Fruit fly (Drosophila melanogaster) ovary, adult (tissue): ENCODE measurements around the gene mRpS31.

Experiments used
- CG17801 ChIP-seq: fragments of 200-800 bp; optimal IDR thresholded peaks from 2 replicates; lab custom pipeline; 2019; ENCODE audit warnings: missing biosample characterization, mild to moderate bottlenecking, missing genetic modification characterization, moderate library complexity; ENCODE audit not compliant: partially characterized antibody

The mRpS31 gene

DNA sequence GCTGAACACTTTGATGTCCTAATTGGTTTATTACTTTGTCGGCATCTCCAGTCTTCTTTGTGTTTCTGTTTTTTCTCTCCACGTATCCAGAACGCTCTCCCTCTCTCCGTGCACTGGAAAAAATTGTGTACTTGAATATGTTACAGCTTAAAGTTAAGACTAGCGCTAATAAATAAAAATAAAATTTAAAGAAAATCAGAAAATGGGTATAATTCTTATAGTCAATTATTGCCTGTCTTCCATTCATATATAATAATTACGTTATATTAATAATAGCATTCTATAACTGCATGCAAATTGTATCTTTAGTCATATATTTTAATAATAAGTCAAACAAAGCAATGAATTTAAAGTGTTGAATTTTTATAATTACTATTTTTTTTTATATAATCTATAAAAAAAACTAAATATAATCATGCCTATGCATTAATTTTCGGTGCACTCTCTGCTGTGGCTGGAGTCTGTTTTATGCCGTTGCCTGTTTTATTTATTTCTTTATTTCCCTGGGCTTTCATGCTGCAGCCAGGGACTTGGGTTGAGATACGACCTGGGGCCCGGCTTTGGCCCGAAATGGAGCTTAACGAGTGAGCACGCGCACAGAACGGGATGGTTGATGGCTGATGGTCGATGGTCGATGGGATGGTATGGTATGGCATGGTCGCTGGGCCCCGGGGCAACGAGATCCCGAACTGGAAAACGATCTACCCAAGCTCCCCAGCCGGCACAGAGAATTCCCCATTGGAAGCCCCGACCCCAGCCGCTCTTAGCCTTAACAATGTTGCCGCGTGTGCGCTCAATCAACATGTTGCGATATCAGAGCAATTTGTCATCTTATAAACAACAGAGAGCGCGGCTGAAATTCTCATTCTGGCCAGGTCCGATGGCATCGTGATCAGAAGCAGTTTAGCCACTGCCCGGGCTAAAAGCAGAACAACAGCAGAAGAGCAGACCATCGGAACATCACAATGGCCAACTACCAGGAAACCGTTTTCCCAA is 11.1 kb downstream of the mRpS31 start:
- TF ChIP-seq CG17801 (GFP tag; lab: Kevin White, UChicago): no peak

DNA sequence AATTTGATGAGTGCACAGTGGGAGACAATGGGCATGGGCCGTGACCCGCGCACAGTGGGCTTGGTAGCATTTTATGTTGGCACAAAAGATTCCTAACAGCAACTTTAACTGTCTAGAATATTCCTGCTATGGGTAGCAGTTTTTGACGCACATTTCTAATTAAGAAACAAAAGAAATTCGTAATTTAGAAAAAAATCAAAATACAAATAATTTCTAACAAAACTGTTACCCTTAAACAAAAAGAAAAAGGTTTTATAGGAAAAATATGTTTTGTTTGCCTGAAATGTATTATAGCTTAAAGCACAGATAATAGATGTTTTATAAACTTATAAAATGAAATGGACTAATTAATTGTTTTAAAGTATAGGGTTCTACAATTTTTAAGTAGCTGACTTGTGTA is 11.9 kb downstream of the mRpS31 start:
- TF ChIP-seq CG17801 (GFP tag; lab: Kevin White, UChicago): no peak

DNA sequence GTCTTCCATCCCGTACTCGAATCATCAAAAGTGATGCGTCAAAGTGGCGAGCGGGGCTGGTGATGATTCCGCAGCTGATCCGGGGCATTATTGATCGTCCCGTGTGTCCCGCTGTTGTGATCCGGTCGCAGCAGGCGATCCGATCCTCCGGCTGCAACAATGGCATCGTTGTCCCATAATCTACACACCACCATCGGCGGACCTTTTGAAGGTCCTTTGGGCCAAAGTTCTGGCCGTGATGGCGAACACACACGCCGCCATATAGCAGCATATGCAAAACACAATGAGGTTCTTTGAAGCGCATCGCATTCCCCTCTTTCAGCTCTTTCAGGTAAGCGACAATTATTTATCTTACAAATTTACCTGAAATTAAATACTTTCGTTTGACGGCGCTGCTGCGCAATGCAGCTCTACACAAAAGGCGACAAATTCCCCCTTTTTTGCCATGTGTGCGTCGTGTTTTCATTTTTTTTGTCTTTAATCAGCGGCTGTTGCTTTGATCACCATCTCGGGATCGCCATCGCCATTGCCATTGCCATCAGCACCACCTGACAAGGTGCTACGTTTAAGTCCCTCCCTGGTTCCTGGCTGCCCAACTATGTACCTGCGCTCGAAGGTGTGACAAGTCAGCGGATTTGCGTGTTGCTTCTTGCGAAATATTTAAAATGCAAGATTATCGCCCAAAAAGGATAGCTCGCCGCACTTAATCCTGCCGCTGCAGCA is 12.7 kb downstream of the mRpS31 start:
- TF ChIP-seq CG17801 (GFP tag; lab: Kevin White, UChicago): no peak

DNA sequence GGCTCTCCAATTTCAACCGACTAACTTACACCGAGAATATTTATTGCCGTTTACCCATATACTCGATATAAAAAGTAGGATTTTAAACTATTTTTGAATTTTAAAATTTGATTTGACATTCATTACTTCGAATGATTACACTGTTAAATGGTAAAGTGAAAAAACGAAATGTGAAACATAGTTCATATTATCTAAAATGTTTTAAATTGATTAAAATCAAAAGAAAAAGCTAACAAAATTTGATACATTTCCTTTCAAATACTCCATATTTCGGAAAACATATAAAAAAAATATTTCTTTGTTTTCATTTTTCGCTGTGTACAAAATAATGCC is 13.2 kb downstream of the mRpS31 start:
- no peak for TF ChIP-seq CG17801 (GFP tag; lab: Kevin White, UChicago)

DNA sequence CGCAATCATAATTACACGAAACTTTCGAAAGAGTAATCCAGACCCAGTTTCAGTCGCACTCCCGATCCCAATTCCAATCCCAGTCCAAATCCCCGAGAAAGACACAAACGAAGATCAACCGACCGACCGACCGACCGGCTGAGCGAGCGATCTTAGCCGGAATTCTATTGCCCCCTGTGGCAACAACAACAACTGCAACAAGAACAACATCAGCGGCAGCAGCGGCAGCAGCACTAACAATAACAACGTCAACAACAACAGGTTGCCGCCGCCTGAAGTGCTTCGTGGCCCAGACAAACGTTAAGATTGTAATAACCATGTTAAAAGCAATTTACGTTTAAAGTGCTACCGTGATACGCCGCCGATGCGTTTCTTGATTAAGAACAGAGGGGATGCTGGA is 13.7 kb downstream of the mRpS31 start:
- no peak for TF ChIP-seq CG17801 (GFP tag; lab: Kevin White, UChicago)

DNA sequence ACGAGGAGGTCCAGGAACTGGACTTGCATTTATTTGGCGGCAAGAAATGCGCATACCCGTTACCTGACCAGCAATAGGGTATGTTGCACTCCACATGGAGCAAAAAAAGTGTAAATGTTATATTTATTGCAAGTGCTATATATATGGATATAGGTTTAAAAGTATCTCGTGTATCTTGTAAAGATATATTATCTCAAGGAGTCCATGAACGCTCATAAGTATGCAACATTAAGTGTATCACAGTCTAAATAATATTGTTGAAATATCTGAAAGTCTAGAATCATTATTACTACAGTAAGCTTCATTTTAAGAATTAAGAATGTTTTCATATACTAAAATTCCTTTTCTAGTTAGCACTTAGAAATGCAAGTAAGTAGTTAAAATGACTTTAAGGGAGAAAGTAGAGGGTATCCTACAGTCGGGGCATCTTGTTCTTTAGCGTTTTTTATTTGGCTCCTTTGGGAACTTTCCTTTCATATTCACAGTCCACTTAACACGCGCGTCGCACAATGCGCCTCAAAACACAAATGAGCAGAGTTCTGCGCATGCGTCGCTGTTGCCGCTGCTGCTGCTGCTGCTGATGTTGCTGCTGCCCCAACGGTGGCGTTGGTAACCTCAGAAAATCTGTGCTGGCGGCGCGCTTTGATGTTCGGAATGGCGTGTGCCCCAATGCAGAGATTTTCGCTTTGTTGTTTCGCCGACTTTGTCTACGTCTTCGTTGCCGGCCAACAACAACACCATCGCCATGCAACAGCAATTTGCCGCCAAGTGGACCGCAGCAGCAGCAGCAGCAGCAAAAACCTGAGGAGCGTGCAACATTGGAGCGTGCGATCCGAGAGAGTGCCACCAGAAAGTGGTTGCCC is 14.4 kb downstream of the mRpS31 start:
- TF ChIP-seq CG17801 (GFP tag; lab: Kevin White, UChicago): no peak

DNA sequence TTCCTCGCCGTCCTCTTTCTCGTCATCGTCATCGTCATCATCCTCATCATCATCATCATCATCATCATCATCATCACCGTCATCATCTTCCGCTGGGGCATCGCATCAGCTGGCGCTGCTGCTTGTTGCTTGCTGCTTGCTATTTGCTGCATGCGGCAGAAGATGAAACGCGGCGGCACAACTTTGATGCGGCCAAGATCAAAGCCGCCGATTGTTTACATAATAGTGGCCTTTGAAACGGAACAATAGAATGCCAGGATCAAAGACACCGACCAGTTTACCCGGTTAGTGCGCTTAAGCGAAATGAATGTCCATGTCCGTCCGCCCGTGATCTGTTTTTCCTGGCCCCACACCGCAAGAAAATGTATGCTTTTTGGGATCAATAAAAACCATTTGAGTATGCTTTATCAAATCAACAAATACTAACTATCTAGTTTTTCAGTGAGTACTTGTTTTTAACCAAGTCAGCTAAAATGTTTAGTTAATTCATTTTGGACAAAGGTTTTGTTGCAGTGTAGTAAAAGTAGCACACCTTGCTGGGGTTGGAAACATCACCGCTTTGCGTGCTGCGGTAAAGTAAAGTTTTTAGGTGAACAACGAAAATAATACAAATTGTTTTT is 16.2 kb downstream of the mRpS31 start:
- TF ChIP-seq CG17801 (GFP tag; lab: Kevin White, UChicago): no peak

DNA sequence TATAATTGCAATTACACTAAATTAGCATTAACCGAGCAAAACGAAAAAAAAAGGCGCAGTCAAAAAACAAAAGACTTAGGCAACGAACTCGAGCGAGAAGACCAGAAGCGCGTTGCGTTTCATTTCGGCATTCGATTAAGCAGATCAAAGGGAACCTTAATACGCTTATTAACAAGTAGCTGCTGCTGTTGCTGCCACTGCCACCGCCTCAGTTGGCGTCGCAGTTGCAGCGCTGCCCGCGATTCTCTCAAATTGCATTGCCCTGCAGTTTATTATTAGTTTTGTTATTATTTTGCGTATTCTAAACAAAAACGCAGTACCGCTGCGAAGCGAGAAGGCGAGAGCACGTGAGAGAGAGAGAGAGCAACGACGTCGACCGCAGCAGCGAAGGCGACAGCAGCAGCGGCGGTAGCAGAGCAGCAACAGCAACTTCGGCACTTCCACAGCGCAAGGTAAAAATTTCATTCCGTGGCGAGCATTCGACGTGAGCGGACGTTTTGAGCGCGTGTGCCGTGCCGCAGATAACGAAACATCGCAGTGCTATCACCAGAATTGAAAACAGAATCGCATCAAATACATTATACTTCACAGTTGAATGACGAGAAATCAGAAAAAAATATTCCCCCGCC is 18.1 kb downstream of the mRpS31 start, which contains the start of gene Notum:
Notum (plus strand) TSS at position 461 of the 629 bp plus-strand sequence.
- no peak for TF ChIP-seq CG17801 (GFP tag; lab: Kevin White, UChicago)

DNA sequence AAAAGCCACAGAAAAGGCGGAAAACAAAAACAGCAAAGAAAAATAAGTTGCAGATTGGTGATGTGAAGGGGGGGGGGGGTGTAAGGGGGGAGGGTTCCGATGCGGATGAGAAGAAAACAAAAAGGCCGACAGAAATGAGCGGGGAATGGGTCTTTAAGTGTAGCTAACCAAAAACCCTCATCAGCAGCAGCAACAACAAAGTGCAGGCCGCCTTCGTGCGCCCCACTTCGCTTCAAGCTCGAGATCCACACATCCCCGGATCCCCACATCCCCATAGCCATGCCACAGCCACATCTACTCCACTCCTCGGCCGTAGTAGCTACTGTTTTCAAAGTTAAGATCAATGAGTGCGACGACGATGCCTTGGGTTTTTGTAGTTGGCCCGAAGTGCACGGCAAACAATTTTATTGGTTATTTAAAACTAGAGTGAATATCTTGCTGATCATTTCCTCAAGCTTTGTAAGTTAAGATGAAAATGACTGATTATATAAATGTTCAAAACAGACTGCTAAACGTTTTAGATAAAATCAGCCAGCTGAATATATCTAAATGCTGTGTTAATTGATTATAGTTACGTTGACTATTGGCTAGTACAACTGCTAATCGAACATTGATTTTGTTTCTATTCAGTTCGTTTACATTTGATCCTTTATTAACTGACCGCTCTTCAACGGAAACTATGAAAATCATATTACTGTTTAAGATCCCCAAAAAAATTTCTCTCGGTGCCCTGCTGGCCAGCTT is 19.5 kb downstream of the mRpS31 start:
- no peak for TF ChIP-seq CG17801 (GFP tag; lab: Kevin White, UChicago)

DNA sequence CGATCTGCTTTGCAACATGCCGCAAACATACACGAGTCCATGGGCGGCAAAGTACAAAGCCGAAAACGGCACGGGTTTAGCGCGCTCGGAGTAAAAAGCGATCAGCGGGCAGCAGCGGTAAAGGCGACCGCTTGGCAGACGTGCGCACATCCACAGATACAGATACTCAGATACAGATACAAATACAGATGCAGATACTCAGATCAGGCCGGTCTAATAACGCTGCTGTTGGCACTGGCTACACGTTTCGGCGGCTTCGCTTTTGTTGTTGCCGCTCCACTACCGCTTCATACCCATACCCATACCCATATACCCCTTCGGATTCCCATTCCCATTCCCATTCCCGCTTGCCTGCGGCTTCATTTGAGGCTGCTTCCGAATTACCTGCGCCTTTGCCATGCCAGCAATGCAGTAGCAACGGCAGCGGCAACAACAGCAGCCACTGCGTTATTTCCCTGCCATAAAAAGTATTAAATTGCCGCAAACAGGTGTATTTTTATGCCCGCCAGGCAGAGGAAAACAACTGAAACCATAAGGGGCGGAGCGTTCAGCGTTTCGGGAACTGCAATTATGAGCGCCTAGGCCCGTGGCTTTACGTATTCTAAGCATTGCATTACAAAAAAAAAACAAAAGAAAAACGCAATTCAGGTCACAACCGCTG is 20.2 kb downstream of the mRpS31 start:
- TF ChIP-seq CG17801 (GFP tag; lab: Kevin White, UChicago): no peak

DNA sequence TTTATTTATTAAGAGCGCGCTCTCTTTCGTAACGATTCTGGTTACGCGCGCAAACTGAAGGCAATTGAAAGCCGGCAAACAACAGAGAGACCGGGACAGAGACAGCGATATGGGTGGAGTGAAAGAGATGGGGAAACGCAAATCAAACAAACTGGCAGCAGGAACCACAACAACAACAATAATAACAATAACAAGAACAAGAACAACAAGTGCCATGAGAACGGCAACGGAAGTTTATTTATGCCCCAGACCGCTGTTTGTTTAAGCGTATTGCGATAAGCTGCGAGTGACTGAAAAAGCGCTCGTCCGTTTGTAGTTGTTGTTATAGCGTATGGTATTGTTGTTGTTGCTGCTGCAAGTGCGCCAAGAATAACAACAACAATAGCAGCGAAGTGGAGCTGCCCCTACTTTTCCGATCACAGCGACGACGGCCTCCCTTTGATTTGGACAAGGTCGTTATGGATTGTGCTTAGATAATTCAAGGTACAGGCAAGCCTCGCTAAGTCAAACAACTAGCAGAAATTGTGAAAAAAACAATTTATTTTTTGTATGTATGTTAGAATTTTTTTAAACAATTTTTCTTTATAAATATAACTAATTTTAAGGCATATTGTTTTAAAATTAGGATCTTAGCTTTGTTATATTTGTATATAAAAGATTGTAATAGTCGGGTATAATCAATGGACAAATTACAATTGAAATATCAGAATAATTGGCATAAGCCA is 21.2 kb downstream of the mRpS31 start:
- TF ChIP-seq CG17801 (GFP tag; lab: Kevin White, UChicago): no peak

DNA sequence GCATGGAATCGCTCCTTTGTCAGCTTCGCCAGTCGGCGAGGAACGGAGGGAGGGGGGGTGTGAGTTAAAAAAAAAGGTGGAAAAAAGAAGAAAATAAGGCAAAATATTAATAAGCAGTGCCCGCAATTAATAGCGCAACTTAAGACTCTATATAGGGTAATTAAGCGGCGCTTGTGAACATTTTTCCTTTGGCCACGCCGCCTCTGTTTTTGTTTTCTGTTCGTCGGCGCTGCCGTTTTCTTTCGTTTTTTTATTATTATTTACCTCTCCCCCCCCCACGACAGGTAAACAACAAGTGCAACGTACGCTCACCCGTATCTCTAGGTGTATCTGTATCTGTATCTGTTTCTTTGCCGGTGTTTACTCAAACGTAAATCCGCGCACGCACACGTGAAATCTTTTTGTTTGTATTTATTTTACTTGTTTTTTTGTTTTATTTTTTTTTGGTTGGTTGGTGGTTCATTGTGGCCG is 22.2 kb downstream of the mRpS31 start:
- TF ChIP-seq CG17801 (GFP tag; lab: Kevin White, UChicago): no peak
